Worm (Caenorhabditis elegans) whole organism, mixed stage, embryonic: Measurements from ENCODE around the gene ost-1.

Source experiments
- M03D4.4 ChIP-seq: sonication (generic microtip); optimal IDR thresholded peaks from 2 replicates; lab custom pipeline; 2017; ENCODE audit warnings: mild to moderate bottlenecking, missing genetic modification characterization, missing compliant biosample characterization
- blmp-1 ChIP-seq: fragments of 150-350 bp; optimal IDR thresholded peaks from 2 replicates; lab custom pipeline; 2014; ENCODE audit warnings: missing biosample characterization, missing genetic modification characterization
- ceh-39 ChIP-seq: fragments of 150-350 bp; optimal IDR thresholded peaks from 2 replicates; lab custom pipeline; 2014; ENCODE audit warnings: missing biosample characterization, missing genetic modification characterization
- ceh-43 ChIP-seq: fragments of 200-800 bp; sonication (Bioruptor generic); optimal IDR thresholded peaks from 2 replicates; lab custom pipeline; 2018; ENCODE audit warnings: mild to moderate bottlenecking, missing genetic modification characterization, moderate library complexity, missing compliant biosample characterization
- ceh-83 ChIP-seq: fragments of 200-800 bp; sonication (Bioruptor generic); optimal IDR thresholded peaks from 2 replicates; lab custom pipeline; 2018; ENCODE audit warnings: mild to moderate bottlenecking, missing genetic modification characterization, missing compliant biosample characterization
- ces-1 ChIP-seq: fragments of 150-350 bp; optimal IDR thresholded peaks from 2 replicates; lab custom pipeline; 2014; ENCODE audit warnings: missing biosample characterization, missing genetic modification reagents, missing genetic modification characterization
- cnd-1 ChIP-seq: fragments of 200-800 bp; sonication (Bioruptor generic); optimal IDR thresholded peaks from 2 replicates; lab custom pipeline; 2018; ENCODE audit warnings: mild to moderate bottlenecking, missing genetic modification characterization, missing compliant biosample characterization
- elt-1 ChIP-seq: sonication (generic microtip); optimal IDR thresholded peaks from 2 replicates; lab custom pipeline; 2017; ENCODE audit warnings: missing genetic modification characterization, mild to moderate bottlenecking, missing compliant biosample characterization, antibody characterized with exemption, moderate library complexity, borderline replicate concordance; ENCODE audit not compliant: insufficient read depth
- flh-1 ChIP-seq: fragments of 200-800 bp; sonication (Bioruptor generic); optimal IDR thresholded peaks from 2 replicates; lab custom pipeline; 2018; ENCODE audit warnings: mild to moderate bottlenecking, missing genetic modification characterization, moderate library complexity, missing compliant biosample characterization
- ham-2 ChIP-seq: fragments of 200-800 bp; sonication (Bioruptor generic); optimal IDR thresholded peaks from 2 replicates; lab custom pipeline; 2018; ENCODE audit warnings: mild to moderate bottlenecking, missing genetic modification characterization, missing compliant biosample characterization
- lin-32 ChIP-seq: fragments of 200-800 bp; sonication (Bioruptor generic); optimal IDR thresholded peaks from 2 replicates; lab custom pipeline; 2018; ENCODE audit warnings: mild to moderate bottlenecking, missing genetic modification characterization, missing compliant biosample characterization
- lsy-2 ChIP-seq: fragments of 150-350 bp; optimal IDR thresholded peaks from 2 replicates; lab custom pipeline; 2014; ENCODE audit warnings: missing biosample characterization, missing genetic modification characterization
- mab-5 ChIP-seq: fragments of 150-350 bp; optimal IDR thresholded peaks from 2 replicates; lab custom pipeline; 2014; ENCODE audit warnings: missing biosample characterization, missing genetic modification characterization
- mep-1 ChIP-seq: fragments of 150-350 bp; optimal IDR thresholded peaks from 2 replicates; lab custom pipeline; 2017; ENCODE audit warnings: missing biosample characterization, missing genetic modification reagents, missing genetic modification characterization, inconsistent platforms
- mls-2 ChIP-seq: sonication (generic microtip); optimal IDR thresholded peaks from 2 replicates; lab custom pipeline; 2016; ENCODE audit warnings: mild to moderate bottlenecking, missing genetic modification characterization, moderate library complexity, missing compliant biosample characterization
- nhr-12 ChIP-seq: fragments of 150-350 bp; optimal IDR thresholded peaks from 2 replicates; lab custom pipeline; 2014; ENCODE audit warnings: missing biosample characterization, missing genetic modification characterization
- nhr-2 ChIP-seq: fragments of 150-350 bp; optimal IDR thresholded peaks from 2 replicates; lab custom pipeline; 2014; ENCODE audit warnings: missing biosample characterization, missing genetic modification characterization
- nhr-237 ChIP-seq: fragments of 150-350 bp; optimal IDR thresholded peaks from 2 replicates; lab custom pipeline; 2014; ENCODE audit warnings: missing biosample characterization, missing genetic modification characterization
- nhr-28 ChIP-seq: fragments of 150-350 bp; optimal IDR thresholded peaks from 2 replicates; lab custom pipeline; 2014; ENCODE audit warnings: missing biosample characterization, missing genetic modification characterization
- nhr-76 ChIP-seq: sonication (generic microtip); optimal IDR thresholded peaks from 2 replicates; lab custom pipeline; 2017; ENCODE audit warnings: missing biosample characterization, missing genetic modification characterization
- pha-4 ChIP-seq: fragments of 150-350 bp; optimal IDR thresholded peaks from 2 replicates; lab custom pipeline; 2018; ENCODE audit warnings: missing biosample characterization, missing genetic modification reagents, missing genetic modification characterization
- sem-2 ChIP-seq: fragments of 200-800 bp; sonication (Bioruptor generic); optimal IDR thresholded peaks from 2 replicates; lab custom pipeline; 2018; ENCODE audit warnings: mild to moderate bottlenecking, missing genetic modification characterization, missing compliant biosample characterization
- snpc-4 ChIP-seq: fragments of 150-350 bp; optimal IDR thresholded peaks from 2 replicates; lab custom pipeline; 2014; ENCODE audit warnings: missing biosample characterization, missing genetic modification characterization
- sptf-1 ChIP-seq: sonication (generic microtip); optimal IDR thresholded peaks from 2 replicates; lab custom pipeline; 2017; ENCODE audit warnings: mild to moderate bottlenecking, missing genetic modification characterization, moderate library complexity, missing compliant biosample characterization
- tbx-8 ChIP-seq: fragments of 200-800 bp; sonication (Bioruptor generic); optimal IDR thresholded peaks from 2 replicates; lab custom pipeline; 2018; ENCODE audit warnings: mild to moderate bottlenecking, missing genetic modification characterization, moderate library complexity, missing compliant biosample characterization
- unc-120 ChIP-seq: sonication (generic microtip); optimal IDR thresholded peaks from 2 replicates; lab custom pipeline; 2017; ENCODE audit warnings: missing genetic modification characterization, missing compliant biosample characterization; ENCODE audit not compliant: poor library complexity, severe bottlenecking
- unc-39 ChIP-seq: fragments of 150-350 bp; optimal IDR thresholded peaks from 2 replicates; lab custom pipeline; 2014; ENCODE audit warnings: missing biosample characterization, missing genetic modification characterization
- unc-62 ChIP-seq: fragments of 150-350 bp; optimal IDR thresholded peaks from 2 replicates; lab custom pipeline; 2014; ENCODE audit warnings: missing biosample characterization, missing genetic modification reagents, missing genetic modification characterization
- ztf-11 ChIP-seq: fragments of 150-350 bp; optimal IDR thresholded peaks from 2 replicates; lab custom pipeline; 2014; ENCODE audit warnings: missing biosample characterization, missing genetic modification characterization

Gene ost-1

ce11 chrIV:1123357-1123756, 16.2 kb downstream of the ost-1 start:
- no peak for TF ChIP-seq unc-62 (GFP tag; lab: Kevin White, UChicago)

- TF ChIP-seq mls-2 (tag; lab: Kevin White, UChicago): no peak
- no peak for TF ChIP-seq mab-5 (tag; lab: Kevin White, UChicago)
- TF ChIP-seq nhr-28: no peak
- no peak for TF ChIP-seq nhr-12 (tag; lab: Kevin White, UChicago)
- no peak for TF ChIP-seq ham-2
- no peak for TF ChIP-seq sptf-1
- TF ChIP-seq lin-32 (GFP tag; lab: Kevin White, UChicago): no peak
- no peak for TF ChIP-seq ceh-83 (GFP tag; lab: Kevin White, UChicago)
- TF ChIP-seq blmp-1 (tag; lab: Kevin White, UChicago): no peak
- TF ChIP-seq, all 35 proteins: peak for 0
Observed at ce11 chrIV:1124741-1125140, 17.5 kb downstream of the ost-1 start, which contains the start of gene perm-4. Gene perm-4 (minus strand): TSS chrIV:1125107.

ce11 chrIV:1126490-1126889, 19.3 kb downstream of the ost-1 start, which contains the start of gene perm-2:
Gene perm-2 (plus strand): TSS chrIV:1126790.
- no peak for TF ChIP-seq elt-1 (tag; lab: Kevin White, UChicago)
- TF ChIP-seq mab-5 (tag; lab: Kevin White, UChicago): no peak
- no peak for TF ChIP-seq lsy-2 (tag; lab: Kevin White, UChicago)
- no peak for TF ChIP-seq nhr-2 (tag; lab: Kevin White, UChicago)
- no peak for TF ChIP-seq ceh-43 (GFP tag; lab: Kevin White, UChicago)
- TF ChIP-seq unc-120: no peak
- TF ChIP-seq snpc-4 (tag; lab: Kevin White, UChicago): no peak
- no peak for TF ChIP-seq sptf-1
- TF ChIP-seq ceh-39 (tag; lab: Kevin White, UChicago): no peak
- TF ChIP-seq ceh-83 (GFP tag; lab: Kevin White, UChicago): no peak
- TF ChIP-seq ces-1: no peak
- no peak for TF ChIP-seq cnd-1 (tag; lab: Kevin White, UChicago)
- TF ChIP-seq nhr-12 (tag; lab: Kevin White, UChicago): no peak
- TF ChIP-seq ztf-11 (tag; lab: Kevin White, UChicago): no peak
- TF ChIP-seq, all 35 proteins: peak for 0

- TF ChIP-seq ces-1 (no peak), ceh-83 (GFP tag; lab: Kevin White, UChicago) (no peak)
Observed at ce11 chrIV:1127852-1128251, 20.7 kb downstream of the ost-1 start.

- TF ChIP-seq sem-2 (GFP tag; lab: Kevin White, UChicago) (no peak), ceh-83 (GFP tag; lab: Kevin White, UChicago) (no peak), ham-2 (no peak), tbx-8 (no peak), nhr-12 (tag; lab: Kevin White, UChicago) (no peak), sptf-1 (no peak), unc-62 (GFP tag; lab: Kevin White, UChicago) (no peak), mep-1 (tag; lab: Kevin White, UChicago) (no peak), cnd-1 (tag; lab: Kevin White, UChicago) (no peak), M03D4.4 (tag; lab: Kevin White, UChicago) (no peak), flh-1 (no peak)
- TF ChIP-seq, all 35 proteins: peak for 0
Observed at ce11 chrIV:1136658-1137057, 29.5 kb downstream of the ost-1 start, which contains the start of gene C44B12.6. Gene C44B12.6 (minus strand): TSS chrIV:1136758.

ce11 chrIV:1147594-1147993, 40.4 kb downstream of the ost-1 start:
- no peak for TF ChIP-seq flh-1
- no peak for TF ChIP-seq sem-2 (GFP tag; lab: Kevin White, UChicago)
- no peak for TF ChIP-seq unc-39 (tag; lab: Kevin White, UChicago)
- TF ChIP-seq nhr-237 (tag; lab: Kevin White, UChicago): no peak
- no peak for TF ChIP-seq ham-2
- no peak for TF ChIP-seq nhr-76 (tag; lab: Kevin White, UChicago)
- no peak for TF ChIP-seq elt-1 (tag; lab: Kevin White, UChicago)
- TF ChIP-seq M03D4.4 (tag; lab: Kevin White, UChicago): no peak
- TF ChIP-seq unc-120: no peak
- TF ChIP-seq lin-32 (GFP tag; lab: Kevin White, UChicago): no peak
- no peak for TF ChIP-seq pha-4 (tag; lab: Kevin White, UChicago)
